Fruit fly (Drosophila melanogaster): ENCODE data around the gene CG5043.

dm6 chr2L:17457944-17458343 lies 24.3 kb downstream of the CG5043 start, which contains the start of gene CG18563:
- TF ChIP-seq CG6163 (GFP tag; IDR thresholded peaks at IDR 0.05) (no peak), Eip78C (GFP tag) (peak; percentile 23), dsx (GFP tag; optimal IDR thresholded peaks at IDR 0.05; ENCODE audit: poor library complexity, severe bottlenecking) (no peak), eg (GFP tag; IDR thresholded peaks at IDR 0.05) (no peak), OdsH (GFP tag; optimal IDR thresholded peaks at IDR 0.05) (no peak)
